Worm (Caenorhabditis elegans): ENCODE data around the gene gfat-2.

DNA sequence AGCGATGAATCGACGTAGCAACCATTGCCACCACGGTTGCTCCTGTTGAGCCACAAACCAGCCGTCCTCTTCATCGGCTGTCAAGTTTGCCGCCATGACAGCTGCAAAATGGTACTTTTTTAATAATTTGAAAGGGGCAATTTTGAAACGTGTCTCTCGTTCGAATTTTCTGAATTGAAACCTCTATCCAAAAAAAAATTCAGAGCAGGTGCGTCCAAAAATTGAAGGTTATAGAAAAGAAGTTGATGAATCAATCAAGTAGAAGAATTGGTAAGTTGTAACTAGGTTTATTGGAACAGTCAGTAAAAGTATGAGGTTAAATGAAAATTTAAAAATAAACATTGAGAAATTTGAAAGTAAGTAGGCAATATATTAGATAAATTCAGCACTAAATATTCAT lies 48.6 kb upstream of the gfat-2 start, which contains the start of gene T01G1.4:
- TF ChIP-seq lsy-2 (tag; optimal IDR thresholded peaks at IDR 0.05): no peak
- no peak for TF ChIP-seq unc-62 (GFP tag; optimal IDR thresholded peaks at IDR 0.05)
- no peak for TF ChIP-seq snpc-4 (tag; optimal IDR thresholded peaks at IDR 0.05)
- no peak for TF ChIP-seq nhr-76 (tag; optimal IDR thresholded peaks at IDR 0.05)
- TF ChIP-seq mep-1 (tag; optimal IDR thresholded peaks at IDR 0.05): no peak
- no peak for TF ChIP-seq lin-13 (tag; optimal IDR thresholded peaks at IDR 0.05)
- TF ChIP-seq ztf-11 (tag; optimal IDR thresholded peaks at IDR 0.05): no peak
- TF ChIP-seq blmp-1 (tag; optimal IDR thresholded peaks at IDR 0.05): no peak
- no peak for TF ChIP-seq nhr-12 (tag; optimal IDR thresholded peaks at IDR 0.05)

Data from whole organism, mixed stage, embryonic.